Worm (Caenorhabditis elegans) whole organism, dauer: ENCODE data around the gene F46H5.5.

Experiments
- unc-62 ChIP-seq: sonication (generic microtip); optimal IDR thresholded peaks from 2 replicates; lab custom pipeline; 2017; ENCODE audit warnings: missing biosample characterization, missing genetic modification reagents, missing genetic modification characterization

F46H5.5 gene

DNA sequence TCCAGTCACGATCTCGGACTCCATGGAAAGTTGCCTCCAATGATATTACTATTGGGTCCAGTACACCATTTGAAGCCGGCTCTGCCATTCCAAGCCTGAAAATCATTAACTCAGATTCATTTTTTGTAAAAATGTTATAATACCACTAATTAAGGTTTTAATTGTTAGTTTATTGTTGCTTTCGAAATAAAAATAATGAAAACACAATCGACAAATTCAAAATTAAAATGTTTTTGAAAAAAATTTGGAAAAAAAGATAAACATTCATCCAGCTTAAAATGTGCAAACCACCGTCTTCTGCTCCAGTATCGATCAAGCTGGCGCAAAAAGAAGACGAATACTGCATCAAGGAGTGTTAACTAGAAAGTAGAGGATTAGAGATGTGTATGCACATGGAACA lies at the start of gene F46H5.5:
F46H5.5 (minus strand) TSS at position 101 of the 400 bp plus-strand sequence.
- TF ChIP-seq unc-62 (GFP tag; lab: Kevin White, UChicago): no peak

DNA sequence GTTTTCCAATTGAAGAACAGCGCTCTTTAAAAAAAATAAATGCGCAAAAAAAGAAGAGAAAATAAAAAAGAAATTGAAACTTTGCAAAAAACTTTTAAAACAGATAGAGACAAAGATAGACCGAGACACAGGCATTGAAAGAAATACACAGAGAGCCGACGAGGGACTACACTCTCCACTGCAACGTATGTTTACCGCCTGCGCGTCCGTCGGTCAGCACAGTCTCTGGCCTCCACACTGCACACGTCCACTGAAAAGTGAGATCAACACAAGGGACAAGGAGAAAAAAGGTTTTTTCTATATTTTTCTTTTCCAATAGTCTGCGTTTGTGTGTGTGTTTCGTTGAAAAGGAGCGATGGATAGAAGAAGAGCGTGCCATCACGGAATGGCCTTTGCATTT lies 49.6 kb upstream of the F46H5.5 start:
- no peak for TF ChIP-seq unc-62 (GFP tag; lab: Kevin White, UChicago)

DNA sequence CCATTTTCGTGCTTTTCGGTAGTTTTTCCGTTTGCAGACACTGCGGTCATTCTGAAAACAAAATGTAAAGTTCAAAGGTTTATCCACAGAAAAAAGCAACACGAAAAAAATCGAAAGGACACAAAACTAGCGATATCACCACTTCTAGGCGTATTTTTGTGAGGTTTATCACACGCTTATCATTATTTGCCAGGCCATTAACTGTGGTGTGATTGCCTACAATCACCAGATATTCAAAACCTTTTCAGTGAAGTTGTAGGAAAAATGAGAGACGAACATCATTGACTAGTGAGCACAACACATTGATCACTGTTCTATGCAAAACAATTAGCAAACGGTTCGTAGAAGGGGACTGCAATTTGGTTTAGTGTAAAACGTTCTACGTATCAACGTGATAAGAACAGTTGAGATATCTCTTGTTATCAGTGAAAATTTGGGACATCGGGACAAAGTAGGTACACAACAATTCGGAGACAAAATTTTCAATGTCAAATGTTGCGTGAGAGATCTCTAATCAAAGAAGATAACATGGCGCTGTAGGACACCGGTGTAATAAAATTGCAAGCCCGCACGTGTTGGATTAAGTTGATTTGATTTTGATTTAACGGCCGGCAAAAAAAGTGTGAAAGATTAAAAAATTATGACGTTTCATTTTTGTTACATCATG lies 48.9 kb upstream of the F46H5.5 start, which contains the start of gene sur-5:
sur-5 (minus strand) TSS at position 51 of the 667 bp plus-strand sequence.
- TF ChIP-seq unc-62 (GFP tag; lab: Kevin White, UChicago): no peak

DNA sequence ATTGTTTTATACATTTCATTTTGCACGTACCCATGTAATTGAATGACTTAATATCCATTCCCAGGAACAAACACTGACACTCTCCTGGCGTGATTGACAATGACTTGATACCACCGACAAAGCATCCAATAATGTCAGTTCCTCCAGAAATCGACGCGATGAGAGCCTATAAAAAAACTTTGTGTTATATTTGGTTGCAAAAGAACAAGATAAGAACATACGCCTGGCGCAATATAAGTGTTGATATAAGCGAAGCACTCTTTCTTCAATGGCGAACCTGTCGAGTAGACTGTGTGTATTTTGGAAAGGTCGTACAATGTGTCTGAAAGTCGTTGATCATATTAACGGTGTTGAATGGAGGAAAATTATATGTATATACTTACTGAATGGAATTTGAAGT lies 46.3 kb upstream of the F46H5.5 start:
- TF ChIP-seq unc-62 (GFP tag; lab: Kevin White, UChicago): no peak

DNA sequence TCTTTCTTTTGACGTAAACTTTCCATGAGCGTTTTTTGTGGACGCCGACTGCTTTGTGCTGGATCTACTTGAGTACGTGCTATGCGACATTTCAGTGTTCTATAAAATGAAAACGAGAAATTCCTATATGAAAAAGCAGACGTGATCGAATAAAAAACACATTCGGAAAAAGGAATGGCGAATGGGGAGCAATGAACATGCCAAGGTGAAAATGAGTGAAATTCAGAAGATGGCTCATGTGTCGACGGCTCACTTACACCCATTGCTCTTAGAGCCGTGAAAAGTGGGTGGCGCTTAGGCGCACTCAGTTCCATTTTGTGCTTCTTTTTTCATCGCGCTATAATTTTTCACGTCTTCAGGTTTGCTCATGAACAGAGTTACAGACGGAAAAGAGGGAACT lies 41.9 kb upstream of the F46H5.5 start, which contains the start of gene K03A1.4:
K03A1.4 (minus strand) TSS at position 101 of the 400 bp plus-strand sequence.
- TF ChIP-seq unc-62 (GFP tag; lab: Kevin White, UChicago): no peak

DNA sequence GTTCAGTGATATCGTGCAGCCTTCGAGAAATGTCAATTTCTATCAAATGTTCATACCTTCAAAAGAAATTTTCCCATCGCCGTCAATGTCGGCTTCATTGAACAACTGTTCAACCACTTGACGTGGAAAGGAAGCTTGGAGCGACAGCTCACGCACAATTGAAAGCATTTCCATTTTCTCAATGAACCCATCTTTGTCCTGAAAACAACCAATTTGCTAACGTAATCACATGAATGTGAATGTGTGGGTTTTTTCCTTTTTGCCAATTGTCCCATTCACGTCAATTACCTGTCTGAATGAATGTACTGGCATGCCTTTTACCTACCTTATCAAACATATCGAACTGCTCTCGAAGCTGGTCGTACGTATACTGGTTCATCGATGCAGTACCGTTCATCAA lies 39.5 kb upstream of the F46H5.5 start:
- no peak for TF ChIP-seq unc-62 (GFP tag; lab: Kevin White, UChicago)

DNA sequence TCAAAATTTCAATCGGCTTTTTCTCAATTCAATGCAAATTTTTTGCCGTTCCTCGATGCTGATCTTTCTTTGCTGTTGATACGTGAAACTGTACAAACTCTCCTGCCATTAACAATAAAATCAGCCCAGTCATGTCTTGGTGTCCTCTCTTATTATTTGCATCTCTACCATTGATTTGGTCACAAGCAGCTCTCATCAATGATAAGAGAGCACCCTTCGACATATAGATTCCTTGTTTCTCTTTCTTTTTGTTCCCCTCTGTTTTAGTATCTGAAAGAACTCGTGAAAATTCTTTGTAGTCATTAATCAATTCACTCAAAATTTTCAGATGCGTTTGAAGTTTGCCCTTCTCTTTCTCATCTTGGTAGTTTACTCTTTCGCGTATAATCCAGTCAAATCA lies 35.0 kb upstream of the F46H5.5 start, which contains the start of gene lron-7:
lron-7 (plus strand) TSS at position 323 of the 400 bp plus-strand sequence.
- no peak for TF ChIP-seq unc-62 (GFP tag; lab: Kevin White, UChicago)

DNA sequence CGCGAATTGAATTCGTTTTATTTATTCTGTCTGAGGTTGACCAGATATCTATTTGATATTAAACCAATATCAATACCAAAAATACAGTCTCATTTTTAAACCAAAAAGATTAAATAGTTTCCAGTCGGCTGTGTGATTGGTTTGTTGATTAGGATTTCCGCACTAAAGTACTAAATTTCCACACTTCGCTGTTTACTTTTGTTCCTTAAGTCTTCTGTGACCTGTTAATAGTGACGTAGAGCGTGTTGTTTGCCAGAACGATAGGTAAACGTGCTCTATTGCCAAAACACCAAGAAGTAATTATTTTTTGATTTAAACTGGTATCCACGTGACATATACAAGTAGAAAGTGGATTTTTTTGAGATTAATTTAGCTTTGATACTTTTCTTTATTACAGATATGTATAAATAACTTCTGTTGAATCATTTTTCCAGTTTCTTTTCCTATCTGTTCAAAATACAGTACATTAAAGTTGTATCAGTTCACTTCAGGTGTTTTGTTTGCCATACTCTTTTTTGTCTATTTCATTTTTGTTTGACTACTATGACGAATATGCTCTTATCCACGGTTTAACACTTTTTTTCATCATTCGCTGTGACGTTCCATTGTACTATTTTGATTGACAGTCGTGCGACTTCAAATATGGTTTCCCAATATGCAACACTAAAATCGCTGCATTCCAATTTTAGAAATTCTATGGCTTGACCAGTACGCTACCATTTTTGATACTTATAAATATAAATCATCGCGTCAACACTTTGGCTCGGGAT lies 34.3 kb upstream of the F46H5.5 start:
- no peak for TF ChIP-seq unc-62 (GFP tag; lab: Kevin White, UChicago)

DNA sequence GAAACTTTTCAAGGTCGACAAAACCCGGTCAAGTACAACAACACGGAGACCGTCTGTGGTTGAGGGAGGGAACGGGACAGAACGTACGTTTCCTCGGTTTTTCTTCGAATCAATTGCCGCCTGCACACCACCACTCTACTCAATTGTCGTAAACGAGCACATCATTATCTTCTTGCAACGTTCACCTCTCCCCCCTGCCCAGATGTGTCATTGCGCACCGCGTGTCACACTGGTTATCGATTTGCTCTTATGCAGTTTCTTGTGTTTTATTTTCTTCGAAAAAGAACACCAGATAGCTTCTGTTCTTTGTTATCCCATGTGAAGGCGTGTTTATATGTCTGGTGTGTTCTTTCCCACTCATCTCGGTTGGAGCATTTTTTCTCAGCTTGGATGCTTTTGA lies 32.8 kb upstream of the F46H5.5 start:
- TF ChIP-seq unc-62 (GFP tag; lab: Kevin White, UChicago): no peak

DNA sequence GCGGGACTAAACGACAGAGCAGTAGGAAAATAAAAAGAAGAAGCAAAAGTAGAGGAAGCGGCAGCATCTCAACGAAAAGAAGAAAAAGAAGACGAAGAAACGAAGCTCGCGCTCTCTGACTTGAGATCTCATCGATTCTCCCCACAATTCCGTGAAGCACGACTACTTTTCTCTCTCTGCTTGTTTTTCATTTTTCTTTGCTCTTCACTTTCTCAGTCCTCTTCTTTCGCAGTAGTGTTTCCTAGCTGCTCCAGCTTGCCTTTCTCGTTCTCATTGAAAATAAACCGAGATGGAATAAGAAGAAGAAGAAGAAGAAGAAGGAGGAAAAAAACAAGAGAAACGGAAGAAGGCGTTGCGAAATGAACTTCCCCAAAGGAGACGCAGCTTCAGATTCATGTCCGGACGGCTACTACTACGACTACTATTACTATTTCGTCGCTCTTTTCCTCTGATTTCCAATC lies 28.0 kb upstream of the F46H5.5 start:
- no peak for TF ChIP-seq unc-62 (GFP tag; lab: Kevin White, UChicago)

DNA sequence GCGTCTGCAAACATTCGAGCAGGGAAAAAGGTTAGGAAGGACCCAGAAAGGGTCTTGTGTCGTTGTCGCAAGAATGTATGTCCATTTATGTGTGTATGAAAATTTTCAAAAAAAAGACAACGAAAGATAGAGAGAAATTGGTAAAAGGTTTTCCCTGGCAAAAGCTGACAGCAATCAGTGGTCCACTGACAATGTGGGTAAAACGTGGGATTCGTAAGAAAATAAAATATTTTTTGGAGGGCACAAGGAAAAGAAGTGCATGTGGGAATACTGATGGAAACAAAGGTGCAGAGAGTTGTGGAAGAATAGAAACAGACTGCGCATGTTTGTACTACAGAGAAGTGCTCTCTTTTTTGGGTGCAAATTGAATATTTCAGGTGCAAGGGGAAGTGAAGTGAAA lies 26.3 kb upstream of the F46H5.5 start:
- no peak for TF ChIP-seq unc-62 (GFP tag; lab: Kevin White, UChicago)

DNA sequence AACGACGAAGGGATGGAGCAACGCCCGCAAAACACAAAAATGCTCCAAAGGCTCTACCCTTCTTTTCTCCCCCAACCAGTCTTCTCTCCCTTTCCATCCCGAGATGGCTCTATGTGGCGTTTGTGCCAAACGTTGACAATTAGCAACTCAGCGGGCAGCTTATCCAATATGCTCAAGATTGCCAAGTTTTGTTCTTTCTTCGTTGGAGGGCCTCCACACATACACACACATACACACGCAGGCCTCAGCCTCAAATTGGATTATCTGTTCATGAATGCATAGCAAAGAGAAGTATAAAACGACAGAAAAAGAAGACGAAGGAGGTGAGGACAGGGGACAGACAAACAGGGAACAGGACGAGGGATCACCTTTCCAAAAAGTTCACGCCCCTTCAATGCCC lies 24.6 kb upstream of the F46H5.5 start:
- TF ChIP-seq unc-62 (GFP tag; lab: Kevin White, UChicago): no peak

DNA sequence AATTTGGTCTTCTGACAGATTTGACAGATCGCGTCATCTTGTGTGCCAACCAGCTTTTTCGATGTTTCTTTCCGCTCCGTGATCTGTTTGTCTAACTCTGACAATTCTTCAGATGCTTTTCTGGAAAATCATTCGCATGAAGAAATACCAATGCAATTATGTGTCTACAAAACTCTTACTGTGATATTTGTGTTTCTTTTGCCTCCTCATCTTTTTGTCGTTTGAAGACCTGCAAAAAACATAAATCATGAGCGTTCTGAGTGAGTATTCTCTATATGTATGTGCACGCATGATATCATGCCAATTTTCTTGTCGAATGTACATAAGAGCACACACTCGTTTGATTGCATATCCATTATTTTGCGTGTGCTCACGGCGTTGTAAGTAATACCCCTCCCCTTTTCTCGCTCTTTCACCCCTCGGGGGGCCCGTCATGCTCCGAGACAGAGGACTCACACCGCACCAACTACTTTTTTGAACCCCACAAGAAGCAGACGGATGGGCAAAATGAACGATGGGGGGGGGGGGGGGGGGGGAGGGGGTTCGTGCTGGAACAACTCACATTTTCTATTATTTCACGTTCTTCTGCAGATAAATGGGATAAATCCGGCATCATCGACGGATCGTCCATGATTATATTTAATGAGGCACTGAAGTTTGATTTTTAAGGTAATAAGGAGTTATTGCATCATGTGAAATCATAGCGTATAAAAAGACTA lies 23.0 kb upstream of the F46H5.5 start, which contains the start of gene unc-10:
unc-10 (minus strand) TSS at position 652 of the 719 bp plus-strand sequence.
- no peak for TF ChIP-seq unc-62 (GFP tag; lab: Kevin White, UChicago)

DNA sequence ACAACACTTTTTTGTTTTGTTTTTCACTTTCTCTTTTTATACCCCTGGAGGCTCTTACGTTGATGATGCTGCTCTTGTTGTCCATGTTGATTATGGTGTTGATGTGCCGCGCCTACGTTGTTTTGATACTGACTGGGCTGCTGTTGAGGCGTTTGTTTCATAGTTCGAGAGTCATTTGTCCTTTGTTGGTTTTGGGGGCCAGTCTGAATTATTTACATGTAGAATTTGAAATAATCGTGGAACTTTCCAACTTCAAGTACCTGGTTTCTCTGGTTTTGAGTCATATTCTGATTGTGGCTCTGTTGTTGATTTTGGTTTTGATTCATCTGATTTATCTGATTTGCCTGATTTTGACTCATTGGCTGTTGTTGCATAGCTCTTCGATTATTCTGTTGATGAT lies 21.3 kb upstream of the F46H5.5 start:
- no peak for TF ChIP-seq unc-62 (GFP tag; lab: Kevin White, UChicago)

DNA sequence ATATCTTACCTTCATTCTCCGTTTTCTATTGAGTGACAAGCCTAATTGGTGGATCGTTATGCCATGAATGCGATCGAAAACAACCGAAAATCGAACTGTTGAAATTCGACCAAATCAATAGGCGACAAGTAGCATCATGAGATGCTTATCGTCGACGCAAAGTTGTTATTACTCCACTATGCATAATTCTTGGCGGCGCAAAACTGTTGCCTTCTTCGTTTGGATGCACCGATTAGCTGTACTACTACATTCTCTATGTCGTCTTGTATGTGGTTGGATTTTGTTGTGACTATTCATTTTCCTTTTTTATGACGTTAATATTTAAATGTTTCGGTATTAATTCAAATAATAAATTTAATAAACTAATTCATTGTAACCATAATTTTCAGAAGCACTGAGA lies 15.2 kb upstream of the F46H5.5 start, which contains the start of gene F46H5.11:
F46H5.11 (minus strand) TSS at position 101 of the 400 bp plus-strand sequence.
- TF ChIP-seq unc-62 (GFP tag; lab: Kevin White, UChicago): no peak

DNA sequence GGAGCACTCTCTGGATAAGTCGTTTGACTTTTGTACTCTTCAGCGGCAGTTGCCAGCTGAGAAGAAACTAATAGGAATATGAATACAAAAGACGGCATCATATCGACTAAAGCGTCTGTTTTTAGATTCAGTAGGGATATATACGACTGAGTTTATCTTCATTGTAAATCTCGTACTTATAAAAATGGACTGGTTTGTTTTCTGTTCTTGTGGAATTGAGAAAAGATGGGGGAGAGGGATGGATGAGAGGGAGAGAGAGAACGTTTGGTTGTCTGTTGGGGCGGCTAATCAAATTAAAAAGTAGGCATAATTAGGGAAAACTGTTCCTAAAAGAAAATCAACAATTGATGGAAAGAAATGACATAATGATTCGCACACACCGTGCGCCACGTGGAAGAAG lies 12.6 kb upstream of the F46H5.5 start, which contains the start of gene grd-7:
grd-7 (minus strand) TSS at position 101 of the 400 bp plus-strand sequence.
- no peak for TF ChIP-seq unc-62 (GFP tag; lab: Kevin White, UChicago)
